Worm (Caenorhabditis elegans) whole organism, L1 larva: ENCODE results near the gene sdz-10.
A peak's percentile ranks its signal among the peaks of the same experiment; 100 is the strongest.

Experiments used
- C04F5.9 ChIP-seq: sonication (generic microtip); optimal IDR thresholded peaks from 2 replicates; lab custom pipeline; 2016; ENCODE audit warnings: missing genetic modification characterization, missing compliant biosample characterization
- C34B4.2 ChIP-seq: sonication (generic microtip); optimal IDR thresholded peaks from 2 replicates; lab custom pipeline; 2017; ENCODE audit warnings: mild to moderate bottlenecking, missing genetic modification characterization, missing compliant biosample characterization
- aha-1 ChIP-seq: fragments of 150-350 bp; optimal IDR thresholded peaks from 2 replicates; lab custom pipeline; 2014; ENCODE audit warnings: missing biosample characterization, missing genetic modification characterization
- ceh-8 ChIP-seq: fragments of 200-800 bp; sonication (Bioruptor generic); optimal IDR thresholded peaks from 2 replicates; lab custom pipeline; 2018; ENCODE audit warnings: mild to moderate bottlenecking, missing genetic modification characterization, moderate library complexity, missing compliant biosample characterization
- dpl-1 ChIP-seq, 3 experiments: fragments of 150-350 bp in 2 of 3; sonication (generic microtip) in 1 of 3; optimal IDR thresholded peaks; 2 replicates each; lab custom pipeline; 2014 to 2017; ENCODE audit warnings: missing biosample characterization in 3 of 3, missing genetic modification characterization in 3 of 3, missing genetic modification reagents in 3 of 3
- dsc-1 ChIP-seq: sonication (generic microtip); optimal IDR thresholded peaks from 2 replicates; lab custom pipeline; 2016; ENCODE audit warnings: mild to moderate bottlenecking, missing genetic modification characterization, missing compliant biosample characterization
- efl-1 ChIP-seq, 4 experiments: fragments of 150-350 bp; optimal IDR thresholded peaks in 3 of 4; peaks in 1 of 4; 1 replicate in 1 of 4; 2 replicates in 3 of 4; lab custom pipeline; 2014; ENCODE audit warnings: missing biosample characterization in 2 of 4, missing genetic modification characterization in 2 of 4, missing genetic modification reagents in 2 of 4
- egl-13 ChIP-seq: sonication (generic microtip); optimal IDR thresholded peaks from 2 replicates; lab custom pipeline; 2016; ENCODE audit warnings: missing genotype, missing genetic modification reagents, missing genetic modification characterization, missing compliant biosample characterization
- elt-3 ChIP-seq, 6 experiments: fragments of 150-350 bp in 1 of 6; sonication (generic microtip); optimal IDR thresholded peaks; 2 replicates each; lab custom pipeline; 2017 to 2018; ENCODE audit warnings: missing biosample characterization in 6 of 6, missing genetic modification characterization in 6 of 6, inconsistent platforms in 1 of 6
- ets-5 ChIP-seq: fragments of 200-800 bp; sonication (Bioruptor generic); IDR thresholded peaks from 2 replicates; pipeline ENCODE4 v1.3.6; 2022; ENCODE audit warnings: missing genetic modification characterization, missing compliant biosample characterization
- hpl-2 ChIP-seq: fragments of 150-350 bp; optimal IDR thresholded peaks from 2 replicates; lab custom pipeline; 2014; ENCODE audit warnings: missing biosample characterization, missing genetic modification reagents, missing genetic modification characterization
- isw-1 ChIP-seq: fragments of 200-800 bp; sonication (Bioruptor generic); IDR thresholded peaks from 2 replicates; pipeline ENCODE4 v1.3.6; 2022; ENCODE audit warnings: missing genetic modification characterization, missing compliant biosample characterization
- jun-1 ChIP-seq: fragments of 150-350 bp; optimal IDR thresholded peaks from 2 replicates; lab custom pipeline; 2014; ENCODE audit warnings: missing biosample characterization, missing genetic modification reagents, missing genetic modification characterization
- lin-35 ChIP-seq, 2 experiments: fragments of 150-350 bp; optimal IDR thresholded peaks; 2 replicates each; lab custom pipeline; 2014; ENCODE audit warnings: missing biosample characterization in 2 of 2, missing genetic modification characterization in 2 of 2, missing genetic modification reagents in 2 of 2
- lsy-2 ChIP-seq, 2 experiments: fragments of 150-350 bp; optimal IDR thresholded peaks; 2 replicates each; lab custom pipeline; 2014; ENCODE audit warnings: missing biosample characterization in 2 of 2, missing genetic modification characterization in 2 of 2
- nhr-12 ChIP-seq: sonication (generic microtip); optimal IDR thresholded peaks from 2 replicates; lab custom pipeline; 2017; ENCODE audit warnings: missing biosample characterization, missing genetic modification characterization
- nhr-19 ChIP-seq: fragments of 200-800 bp; sonication (Bioruptor generic); conservative IDR thresholded peaks from 2 replicates; pipeline ENCODE4 v1.3.6; 2022; ENCODE audit warnings: missing genetic modification characterization, missing compliant biosample characterization
- nhr-47 ChIP-seq: sonication (generic microtip); optimal IDR thresholded peaks from 2 replicates; lab custom pipeline; 2016; ENCODE audit warnings: mild to moderate bottlenecking, missing genetic modification characterization, moderate library complexity, missing compliant biosample characterization
- nhr-76 ChIP-seq: sonication (generic microtip); optimal IDR thresholded peaks from 2 replicates; lab custom pipeline; 2017; ENCODE audit warnings: missing biosample characterization, missing genetic modification characterization
- nhr-90 ChIP-seq: sonication (generic microtip); optimal IDR thresholded peaks from 2 replicates; lab custom pipeline; 2016; ENCODE audit warnings: mild to moderate bottlenecking, missing genetic modification characterization, missing compliant biosample characterization; ENCODE audit not compliant: poor library complexity
- pax-3 ChIP-seq: fragments of 200-800 bp; sonication (Bioruptor generic); optimal IDR thresholded peaks from 2 replicates; lab custom pipeline; 2018; ENCODE audit warnings: mild to moderate bottlenecking, missing genetic modification characterization, moderate library complexity, missing compliant biosample characterization
- pqm-1 ChIP-seq: sonication (generic microtip); optimal IDR thresholded peaks from 3 replicates; lab custom pipeline; 2017; ENCODE audit warnings: missing biosample characterization, missing genetic modification characterization
- rnt-1 ChIP-seq: sonication (generic microtip); optimal IDR thresholded peaks from 2 replicates; lab custom pipeline; 2016; ENCODE audit warnings: mild to moderate bottlenecking, missing genetic modification characterization, moderate library complexity, missing compliant biosample characterization
- skn-1 ChIP-seq: fragments of 150-350 bp; optimal IDR thresholded peaks from 2 replicates; lab custom pipeline; 2014; ENCODE audit warnings: missing biosample characterization, missing genetic modification characterization
- snpc-4 ChIP-seq: fragments of 150-350 bp; optimal IDR thresholded peaks from 2 replicates; lab custom pipeline; 2014; ENCODE audit warnings: missing biosample characterization, missing genetic modification characterization
- snu-23 ChIP-seq: sonication (generic microtip); optimal IDR thresholded peaks from 2 replicates; lab custom pipeline; 2016; ENCODE audit warnings: missing genetic modification characterization, missing compliant biosample characterization
- sox-4 ChIP-seq: sonication (generic microtip); optimal IDR thresholded peaks from 2 replicates; lab custom pipeline; 2016; ENCODE audit warnings: missing genetic modification characterization, missing compliant biosample characterization
- sup-37 ChIP-seq: fragments of 200-800 bp; sonication (Bioruptor generic); optimal IDR thresholded peaks from 2 replicates; lab custom pipeline; 2018; ENCODE audit warnings: mild to moderate bottlenecking, missing genetic modification characterization, missing compliant biosample characterization
- swsn-7 ChIP-seq: sonication (generic microtip); optimal IDR thresholded peaks from 2 replicates; lab custom pipeline; 2016; ENCODE audit warnings: missing genetic modification characterization, missing compliant biosample characterization
- tbx-2 ChIP-seq: sonication (generic microtip); optimal IDR thresholded peaks from 2 replicates; lab custom pipeline; 2016; ENCODE audit warnings: missing genetic modification characterization, missing compliant biosample characterization
- tlp-1 ChIP-seq: fragments of 150-350 bp; optimal IDR thresholded peaks from 2 replicates; lab custom pipeline; 2014; ENCODE audit warnings: missing biosample characterization, missing genetic modification characterization
- unc-30 ChIP-seq: sonication (generic microtip); optimal IDR thresholded peaks from 2 replicates; lab custom pipeline; 2017; ENCODE audit warnings: missing biosample characterization, missing genetic modification characterization
- zip-4 ChIP-seq: fragments of 200-800 bp; sonication (Bioruptor generic); optimal IDR thresholded peaks from 2 replicates; lab custom pipeline; 2018; ENCODE audit warnings: mild to moderate bottlenecking, missing genetic modification characterization, moderate library complexity, missing compliant biosample characterization
- ztf-11 ChIP-seq, 2 experiments: sonication (generic microtip); optimal IDR thresholded peaks; 2 replicates each; lab custom pipeline; 2016 to 2017; ENCODE audit warnings: missing genetic modification characterization in 2 of 2, missing biosample characterization in 1 of 2, missing compliant biosample characterization in 1 of 2

Gene sdz-10

DNA sequence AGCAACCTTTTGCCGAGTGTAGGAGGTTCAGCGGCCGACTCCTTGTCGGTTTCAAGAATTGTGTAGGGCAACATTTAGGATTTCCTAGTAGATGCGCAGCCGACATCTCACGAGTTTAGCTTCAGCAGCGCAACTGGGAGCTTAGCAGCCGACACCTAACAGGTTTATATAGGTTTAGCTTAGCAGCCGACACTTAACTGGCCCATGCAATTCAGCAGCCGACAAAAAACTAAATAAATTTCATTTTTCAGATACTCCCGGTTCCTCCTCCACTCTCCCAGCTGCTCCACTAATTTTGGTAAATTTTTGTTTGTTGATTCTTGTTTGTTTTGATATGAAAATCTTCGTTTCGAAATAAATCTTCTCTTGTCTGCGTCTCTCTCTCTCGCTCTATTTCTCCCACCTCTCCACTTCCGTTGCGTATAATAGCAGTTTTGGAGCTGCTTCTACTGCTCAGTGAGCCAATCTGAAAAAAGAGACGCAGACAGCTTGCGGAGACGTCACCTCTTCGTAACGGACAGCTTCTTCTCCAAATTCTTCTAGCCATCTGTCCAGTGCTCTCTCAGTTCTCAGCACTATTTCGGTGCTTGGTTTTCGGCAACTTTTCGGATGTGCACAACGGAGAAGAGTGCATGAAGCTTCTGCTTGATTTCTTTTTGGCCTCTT is 24.0 kb downstream of the sdz-10 start (continued):
- no peak for TF ChIP-seq aha-1 (tag; lab: Kevin White, UChicago)
- peak; percentile 11 for TF ChIP-seq sup-37 (GFP tag; lab: Kevin White, UChicago)
- peak; percentile 9 for TF ChIP-seq skn-1 (tag; lab: Kevin White, UChicago)
- TF ChIP-seq nhr-76: no peak
- TF ChIP-seq lin-35 (GFP tag; optimal IDR thresholded peaks at IDR 0.05; lab: Kevin White, UChicago): peak in 1 of 2 experiments; percentile 31
- TF ChIP-seq snpc-4 (tag; lab: Kevin White, UChicago): peak; percentile 66
- TF ChIP-seq nhr-47 (tag; lab: Kevin White, UChicago): peak; percentile 78
- TF ChIP-seq isw-1 (GFP tag; lab: Robert Waterston, UW): peak; percentile 53
- TF ChIP-seq nhr-19 (GFP tag; lab: Robert Waterston, UW): peak; percentile 16
- TF ChIP-seq tbx-2 (tag; lab: Kevin White, UChicago): peak; percentile 75
- TF ChIP-seq jun-1 (tag; lab: Kevin White, UChicago): peak; percentile 47
- TF ChIP-seq lsy-2 (tag; optimal IDR thresholded peaks at IDR 0.05; lab: Kevin White, UChicago): peak; percentile 48 to 62
- peak; percentile 55 for TF ChIP-seq snu-23 (GFP tag; lab: Kevin White, UChicago)
- no peak for TF ChIP-seq pax-3 (tag; lab: Kevin White, UChicago)
- TF ChIP-seq C04F5.9: no peak
- peak; percentile 79 for TF ChIP-seq egl-13 (tag; lab: Kevin White, UChicago)
- no peak for TF ChIP-seq tlp-1 (tag; lab: Kevin White, UChicago)
- TF ChIP-seq rnt-1 (tag; lab: Kevin White, UChicago): no peak
- TF ChIP-seq dsc-1 (tag; lab: Kevin White, UChicago): peak; percentile 46
- TF ChIP-seq, all 84 proteins: peak for 30

DNA sequence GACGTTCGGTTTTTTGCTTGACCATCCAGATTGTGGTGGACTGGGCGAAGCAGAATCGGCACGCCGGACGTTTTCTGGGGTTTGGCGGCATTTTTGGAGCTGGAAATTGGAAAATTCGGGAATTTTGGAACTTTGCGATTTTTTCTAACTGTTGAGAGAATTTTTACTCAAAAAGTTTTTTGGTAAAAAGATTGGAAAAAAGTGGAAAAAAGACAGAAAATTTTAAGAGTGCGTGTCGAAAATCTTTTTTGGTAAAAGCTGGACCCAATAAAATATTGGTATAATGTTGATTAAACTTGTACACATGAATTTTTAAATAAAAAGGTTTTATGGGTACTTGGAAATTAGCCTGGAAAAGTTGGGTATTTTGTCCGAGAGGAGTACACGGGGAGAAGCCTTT is 29.8 kb downstream of the sdz-10 start, which contains the start of gene T05A8.7:
T05A8.7 (minus strand) TSS at position 101 of the 400 bp plus-strand sequence.
- TF ChIP-seq zip-4 (no peak), swsn-7 (tag; lab: Kevin White, UChicago) (no peak), pqm-1 (tag; lab: Kevin White, UChicago) (no peak), unc-30 (tag; lab: Kevin White, UChicago) (no peak), C34B4.2 (tag; lab: Kevin White, UChicago) (no peak), C04F5.9 (no peak), dpl-1 (GFP tag; optimal IDR thresholded peaks at IDR 0.05; lab: Kevin White, UChicago) (no peak)

DNA sequence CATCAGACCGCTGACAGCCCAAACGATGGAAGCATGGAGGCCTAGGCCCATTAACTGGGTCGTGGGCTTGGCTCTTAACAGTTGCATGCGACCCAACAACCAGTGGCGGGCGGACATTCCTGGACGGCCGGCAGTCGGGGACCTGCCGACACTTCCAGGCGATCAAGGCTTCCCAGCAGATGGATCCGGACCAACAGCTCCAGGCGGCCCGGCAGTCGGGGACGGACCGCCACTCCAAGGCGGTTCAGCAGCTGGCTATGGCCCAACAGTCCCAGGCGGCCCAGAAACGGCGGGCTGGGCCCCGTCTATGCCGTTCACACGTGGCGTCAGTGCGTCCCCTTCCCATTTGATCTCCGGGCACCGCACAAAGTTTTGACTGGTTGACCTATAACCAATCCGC is 30.7 kb downstream of the sdz-10 start:
- TF ChIP-seq ceh-8 (GFP tag; lab: Kevin White, UChicago) (peak; percentile 21), sox-4 (tag; lab: Kevin White, UChicago) (no peak)

DNA sequence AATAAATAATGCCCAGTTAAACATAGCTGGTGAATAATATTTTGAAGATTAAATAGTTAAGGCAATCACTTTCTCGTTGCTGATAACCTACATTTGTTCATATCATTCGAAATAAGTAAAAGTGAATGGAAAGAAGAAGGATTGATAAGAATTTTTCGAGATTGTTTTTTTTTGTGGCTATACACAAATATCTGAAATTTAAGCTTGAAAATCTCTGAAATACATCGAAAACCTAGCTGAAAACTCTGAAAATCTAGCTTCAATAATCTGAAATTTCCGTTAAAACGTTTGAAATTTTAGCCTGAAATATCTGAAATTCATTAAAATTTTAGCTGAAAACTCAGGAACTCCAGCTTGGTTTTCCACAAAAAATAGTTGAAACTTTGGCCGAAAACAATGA is 32.4 kb downstream of the sdz-10 start, which contains the start of gene T05A8.6:
T05A8.6 (minus strand) TSS at position 101 of the 400 bp plus-strand sequence.
- no peak for TF ChIP-seq elt-3 (tag; optimal IDR thresholded peaks at IDR 0.05; lab: Kevin White, UChicago)
- TF ChIP-seq ztf-11 (tag; optimal IDR thresholded peaks at IDR 0.05; lab: Kevin White, UChicago): no peak
- TF ChIP-seq nhr-12 (tag; lab: Kevin White, UChicago): no peak
- TF ChIP-seq tbx-2 (tag; lab: Kevin White, UChicago): no peak
- TF ChIP-seq ets-5 (GFP tag; lab: Robert Waterston, UW): no peak
- no peak for TF ChIP-seq hpl-2
- no peak for TF ChIP-seq nhr-90

DNA sequence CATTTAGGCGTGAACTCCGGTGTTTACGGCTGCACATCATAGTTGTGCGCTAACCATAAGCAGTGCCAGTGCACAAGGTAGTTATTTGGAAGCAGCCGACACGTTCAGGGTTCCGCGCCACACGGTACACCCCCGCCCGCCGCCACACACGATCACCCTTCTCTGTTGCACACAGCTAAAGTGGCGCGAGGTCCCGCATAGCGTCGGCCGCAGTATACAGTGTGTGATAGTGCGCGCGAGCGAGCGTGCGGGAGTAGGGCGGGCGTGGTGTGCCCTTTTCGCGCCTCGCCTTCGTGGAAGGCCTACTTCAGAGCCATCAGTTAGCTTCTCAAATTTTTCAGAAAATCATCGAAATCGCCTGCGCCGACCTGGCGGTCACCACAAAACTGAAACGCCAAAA is 35.1 kb downstream of the sdz-10 start:
- no peak for TF ChIP-seq tlp-1 (tag; lab: Kevin White, UChicago)
- no peak for TF ChIP-seq efl-1 (optimal IDR thresholded peaks at IDR 0.05; lab: Kevin White, UChicago)
- TF ChIP-seq efl-1 (GFP tag; optimal IDR thresholded peaks at IDR 0.05 in 1 of 2; lab: Kevin White, UChicago): peak in 1 of 2 experiments; percentile 68
